Fruit fly (Drosophila melanogaster): Measurements from ENCODE around the gene Tom20.

The Tom20 gene

dm6 chr3L:19955699-19956098 lies 44.7 kb upstream of the Tom20 start, which contains the start of gene CG42263:
Gene CG42263 (minus strand): TSS chr3L:19955799.
- TF ChIP-seq Scr (GFP tag; IDR thresholded peaks at IDR 0.05; ENCODE audit: partially characterized antibody) (no peak), repo (GFP tag; optimal IDR thresholded peaks at IDR 0.05) (no peak), CG8765 (GFP tag; IDR thresholded peaks at IDR 0.05) (no peak), sens-2 (GFP tag; IDR thresholded peaks at IDR 0.05) (no peak), YL-1 (GFP tag; optimal IDR thresholded peaks at IDR 0.05) (no peak), Poxn (GFP tag; IDR thresholded peaks at IDR 0.05) (no peak), CG7786 (GFP tag; optimal IDR thresholded peaks at IDR 0.05) (no peak), schlank (tag; optimal IDR thresholded peaks at IDR 0.05) (no peak)

DNA sequence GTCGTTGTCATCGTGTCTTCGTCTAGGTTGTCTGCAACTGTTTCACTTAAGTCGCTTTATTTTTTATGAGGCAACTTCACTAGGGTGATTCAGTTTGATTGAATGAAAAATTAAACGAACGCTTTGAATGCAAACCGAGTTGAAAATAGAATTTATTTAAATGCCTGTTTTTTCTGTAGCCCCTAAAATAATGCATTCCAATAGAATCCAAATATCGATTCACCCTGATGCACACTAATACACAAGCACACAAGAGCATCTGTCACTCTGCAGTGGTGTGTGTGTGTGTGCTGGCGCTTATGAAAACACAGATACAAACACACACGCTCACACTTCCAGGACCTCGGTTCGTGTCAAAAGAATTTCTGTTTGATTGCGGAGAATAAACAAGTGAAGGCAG lies 38.6 kb upstream of the Tom20 start:
- TF ChIP-seq Camta (GFP tag; optimal IDR thresholded peaks at IDR 0.05) (no peak), CG2875 (GFP tag; optimal IDR thresholded peaks at IDR 0.05) (no peak), pan (optimal IDR thresholded peaks at IDR 0.05) (no peak), pan (GFP tag; optimal IDR thresholded peaks at IDR 0.05 in 1 of 2, IDR thresholded peaks at IDR 0.05 in 1 of 2) (no peak), slbo (GFP tag; IDR thresholded peaks at IDR 0.05) (0 out of 2 replicates have a peak, but pooled peaks have one; percentile 13), CG32767 (GFP tag; IDR thresholded peaks at IDR 0.05) (no peak), CG12659 (GFP tag; optimal IDR thresholded peaks at IDR 0.05) (peak; percentile 18), B-H2 (GFP tag; optimal IDR thresholded peaks at IDR 0.05) (peak; percentile 63), D19B (GFP tag; optimal IDR thresholded peaks at IDR 0.05) (no peak), Drgx (GFP tag; IDR thresholded peaks at IDR 0.05) (no peak), gt (GFP tag; IDR thresholded peaks at IDR 0.05) (no peak), croc (GFP tag; conservative IDR thresholded peaks at IDR 0.05) (no peak), otp (GFP tag; IDR thresholded peaks at IDR 0.05) (no peak), chinmo (GFP tag; IDR thresholded peaks at IDR 0.05; ENCODE audit: partially characterized antibody) (no peak), BEAF-32 (GFP tag; optimal IDR thresholded peaks at IDR 0.05) (no peak), CG18599 (GFP tag; optimal IDR thresholded peaks at IDR 0.05) (peak; percentile 73), lab (GFP tag; optimal IDR thresholded peaks at IDR 0.05) (peak; percentile 56), CG7839 (tag; optimal IDR thresholded peaks at IDR 0.05) (peak; percentile 16), CG8765 (GFP tag; IDR thresholded peaks at IDR 0.05) (no peak), Eip74EF (GFP tag; optimal IDR thresholded peaks at IDR 0.05) (no peak), HmgD (GFP tag; optimal IDR thresholded peaks at IDR 0.05) (no peak), odd (GFP tag; optimal IDR thresholded peaks at IDR 0.05) (peak; percentile 5), schlank (tag; optimal IDR thresholded peaks at IDR 0.05) (peak; percentile 20), dmrt99B (tag; optimal IDR thresholded peaks at IDR 0.05) (no peak), Oaz (GFP tag; IDR thresholded peaks at IDR 0.05) (peak; percentile 16; the same call in 1 of the 2 replicates), CG9797 (GFP tag; optimal IDR thresholded peaks at IDR 0.05) (no peak), scrt (GFP tag; optimal IDR thresholded peaks at IDR 0.05) (no peak), CG12769 (tag; optimal IDR thresholded peaks at IDR 0.05) (peak; percentile 45), Hr51 (GFP tag; optimal IDR thresholded peaks at IDR 0.05) (peak in 1 of 2 experiments; percentile 52), gem (tag; optimal IDR thresholded peaks at IDR 0.05) (peak; percentile 40), Xrp1 (GFP tag; IDR thresholded peaks at IDR 0.05) (no peak), CG33213 (GFP tag; optimal IDR thresholded peaks at IDR 0.05) (no peak), Hmr (GFP tag; optimal IDR thresholded peaks at IDR 0.05) (peak; percentile 68), CG17359 (tag; optimal IDR thresholded peaks at IDR 0.05) (peak; percentile 33), CG1603 (tag; optimal IDR thresholded peaks at IDR 0.05) (peak; percentile 21), PHDP (tag; optimal IDR thresholded peaks at IDR 0.05) (peak; percentile 39), kah (GFP tag; optimal IDR thresholded peaks at IDR 0.05) (no peak), gce (GFP tag; IDR thresholded peaks at IDR 0.05) (no peak), jumu (GFP tag; optimal IDR thresholded peaks at IDR 0.05) (no peak), CG7745 (tag; optimal IDR thresholded peaks at IDR 0.05) (no peak), Meics (GFP tag; optimal IDR thresholded peaks at IDR 0.05) (peak; percentile 36), hth (optimal IDR thresholded peaks at IDR 0.05) (no peak), CG14050 (GFP tag; IDR thresholded peaks at IDR 0.05) (no peak; the same call in 2 of the 3 replicates)
